Fruit fly (Drosophila melanogaster): ENCODE results near the gene GckIII.

Gene GckIII

dm6 chr3R:17080666-17081358, 4.5 kb upstream of the GckIII start (continued):
- TF ChIP-seq lilli (GFP tag; optimal IDR thresholded peaks at IDR 0.05) (peak; percentile 94), so (GFP tag; IDR thresholded peaks at IDR 0.05) (peak; percentile 96), Dek (tag; optimal IDR thresholded peaks at IDR 0.05) (peak; percentile 92), CG42726 (GFP tag; IDR thresholded peaks at IDR 0.05; ENCODE audit: partially characterized antibody) (no peak), zfh2 (GFP tag; optimal IDR thresholded peaks at IDR 0.05) (peak; percentile 86), CG2712 (tag; optimal IDR thresholded peaks at IDR 0.05) (peak; percentile 97), CG32532 (GFP tag; IDR thresholded peaks at IDR 0.05) (peak; percentile 94), trem (tag; optimal IDR thresholded peaks at IDR 0.05) (peak; percentile 93), Blimp-1 (GFP tag; optimal IDR thresholded peaks at IDR 0.05) (peak; percentile 92), Dll (GFP tag; IDR thresholded peaks at IDR 0.05; ENCODE audit: partially characterized antibody) (no peak), ap (GFP tag; IDR thresholded peaks at IDR 0.05) (peak; percentile 86), emc (GFP tag; optimal IDR thresholded peaks at IDR 0.05) (peak; percentile 53), HLH4C (GFP tag; IDR thresholded peaks at IDR 0.05; ENCODE audit: partially characterized antibody) (no peak), ci (GFP tag; IDR thresholded peaks at IDR 0.05) (peak; percentile 95), H15 (GFP tag; IDR thresholded peaks at IDR 0.05) (peak; percentile 89), CG31365 (tag; optimal IDR thresholded peaks at IDR 0.05) (peak; percentile 80), jumu (GFP tag; optimal IDR thresholded peaks at IDR 0.05) (peak; percentile 86), CG7928 (GFP tag; optimal IDR thresholded peaks at IDR 0.05) (peak; percentile 70), stc (GFP tag; IDR thresholded peaks at IDR 0.05) (peak; percentile 94), tx (GFP tag; optimal IDR thresholded peaks at IDR 0.05) (peak; percentile 77), CG18262 (tag; optimal IDR thresholded peaks at IDR 0.05) (peak; percentile 98), shn (GFP tag; optimal IDR thresholded peaks at IDR 0.05) (peak; percentile 83), CG17186 (GFP tag; optimal IDR thresholded peaks at IDR 0.05) (peak; percentile 81), scrt (GFP tag; optimal IDR thresholded peaks at IDR 0.05) (peak; percentile 77), Scr (GFP tag; IDR thresholded peaks at IDR 0.05; ENCODE audit: partially characterized antibody) (no peak), BtbVII (GFP tag; optimal IDR thresholded peaks at IDR 0.05) (peak; percentile 95), ssp (GFP tag; IDR thresholded peaks at IDR 0.05) (peak; percentile 85), D19B (GFP tag; optimal IDR thresholded peaks at IDR 0.05) (peak; percentile 88), H2.0 (GFP tag; IDR thresholded peaks at IDR 0.05) (peak; percentile 86), D (optimal IDR thresholded peaks at IDR 0.05) (no peak), D (GFP tag; optimal IDR thresholded peaks at IDR 0.05) (peak; percentile 95), disco-r (GFP tag; optimal IDR thresholded peaks at IDR 0.05) (peak; percentile 89), sim (GFP tag; IDR thresholded peaks at IDR 0.05) (peak; percentile 90; the same call in 1 of the 2 replicates), Spps (tag; optimal IDR thresholded peaks at IDR 0.05) (peak; percentile 94), dan (GFP tag; IDR thresholded peaks at IDR 0.05) (0 out of 2 replicates have a peak, but pooled peaks have one; percentile 35), CrebB (tag; optimal IDR thresholded peaks at IDR 0.05) (peak; percentile 91), Stat92E (GFP tag; optimal IDR thresholded peaks at IDR 0.05) (peak in 1 of 3 experiments; percentile 86), yki (optimal IDR thresholded peaks at IDR 0.05) (no peak), Deaf1 (tag; optimal IDR thresholded peaks at IDR 0.05) (peak; percentile 80), Sin3A (optimal IDR thresholded peaks at IDR 0.05) (no peak), nom (GFP tag; optimal IDR thresholded peaks at IDR 0.05) (peak; percentile 90), crol (GFP tag; IDR thresholded peaks at IDR 0.05) (peak; percentile 59), Antp (GFP tag; optimal IDR thresholded peaks at IDR 0.05) (peak; percentile 88), z (GFP tag; IDR thresholded peaks at IDR 0.05) (peak; percentile 74; the same call in 2 of the 3 replicates), CG3163 (GFP tag; optimal IDR thresholded peaks at IDR 0.05) (peak; percentile 61), caup (GFP tag; optimal IDR thresholded peaks at IDR 0.05; ENCODE audit: severe bottlenecking) (peak; percentile 94), nau (GFP tag; optimal IDR thresholded peaks at IDR 0.05) (peak; percentile 97), Hmr (GFP tag; optimal IDR thresholded peaks at IDR 0.05) (peak; percentile 97)
